Fruit fly (Drosophila melanogaster): ENCODE results near the gene mRpL21.
A peak's percentile ranks its signal among the peaks of the same experiment; 100 is the strongest.

The mRpL21 gene

DNA sequence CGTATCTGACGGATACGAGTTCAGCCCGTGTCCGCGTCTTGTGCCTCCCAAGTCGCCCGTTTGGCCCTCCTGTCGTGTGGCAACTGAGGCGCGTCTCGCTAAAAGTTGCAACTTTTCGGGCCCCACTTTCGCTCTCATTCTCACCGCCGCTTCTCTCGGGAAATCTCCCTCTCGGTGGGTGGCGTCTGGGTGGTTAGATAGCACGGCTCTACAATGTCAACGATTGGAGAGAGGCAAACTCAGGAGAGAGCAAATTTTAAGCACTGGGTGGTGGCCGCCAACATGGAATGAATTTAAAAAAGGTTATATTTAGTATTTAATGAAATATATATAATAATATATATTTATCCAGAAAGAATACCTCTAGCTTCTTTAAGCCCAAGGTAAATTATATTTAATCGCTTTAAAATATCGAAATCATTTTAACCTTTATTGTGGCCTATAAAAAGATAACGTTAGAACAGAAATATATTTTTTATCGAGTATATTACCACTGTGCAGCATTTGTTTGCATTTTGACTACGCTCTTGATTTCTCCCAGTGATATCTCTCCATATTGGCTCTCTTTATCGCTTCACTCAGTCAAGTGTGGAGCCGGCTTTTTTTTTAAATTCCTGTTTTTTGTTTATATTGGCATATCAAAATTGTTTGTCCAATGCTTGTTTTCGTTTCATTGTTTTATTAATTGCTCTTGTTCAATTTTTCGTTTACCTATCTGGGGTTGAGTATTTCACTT lies 37.7 kb upstream of the mRpL21 start, which contains the start of gene Gbs-76A (continued):
- TF ChIP-seq run (tag; optimal IDR thresholded peaks at IDR 0.05) (peak; percentile 81), CG10565 (GFP tag; optimal IDR thresholded peaks at IDR 0.05) (no peak), CG30431 (GFP tag; optimal IDR thresholded peaks at IDR 0.05) (peak; percentile 45), crc (GFP tag; optimal IDR thresholded peaks at IDR 0.05) (no peak), salm (tag; optimal IDR thresholded peaks at IDR 0.05) (peak; percentile 81), ssp (GFP tag; IDR thresholded peaks at IDR 0.05) (peak; percentile 56), CG9797 (GFP tag; optimal IDR thresholded peaks at IDR 0.05) (no peak), CG8924 (tag; optimal IDR thresholded peaks at IDR 0.05) (peak; percentile 88), pfk (GFP tag; optimal IDR thresholded peaks at IDR 0.05) (peak; percentile 28), CG8765 (GFP tag; IDR thresholded peaks at IDR 0.05) (no peak), Lhr (GFP tag; optimal IDR thresholded peaks at IDR 0.05) (peak; percentile 28), Nf-YA (GFP tag; IDR thresholded peaks at IDR 0.05) (peak; percentile 55; the same call in 1 of the 2 replicates), eve (GFP tag; optimal IDR thresholded peaks at IDR 0.05) (peak in 1 of 2 experiments; percentile 81), gro (GFP tag; optimal IDR thresholded peaks at IDR 0.05) (no peak), exex (tag; optimal IDR thresholded peaks at IDR 0.05) (peak; percentile 77), CG11085 (GFP tag; IDR thresholded peaks at IDR 0.05) (no peak), CG11695 (GFP tag; IDR thresholded peaks at IDR 0.05) (peak; percentile 77; the same call in 2 of the 3 replicates), bab2 (GFP tag; optimal IDR thresholded peaks at IDR 0.05) (no peak), CG3065 (GFP tag; optimal IDR thresholded peaks at IDR 0.05) (no peak), CG1647 (GFP tag; optimal IDR thresholded peaks at IDR 0.05) (no peak), CG11560 (tag; IDR thresholded peaks at IDR 0.05) (no peak), tup (GFP tag; optimal IDR thresholded peaks at IDR 0.05) (no peak), stc (GFP tag; IDR thresholded peaks at IDR 0.05) (peak; percentile 79), MESR4 (GFP tag; optimal IDR thresholded peaks at IDR 0.05) (no peak), CG8478 (optimal IDR thresholded peaks at IDR 0.05) (no peak), bcd (GFP tag; optimal IDR thresholded peaks at IDR 0.05) (peak; percentile 68), gce (GFP tag; IDR thresholded peaks at IDR 0.05) (peak; percentile 16; the same call in 1 of the 3 replicates), Med (GFP tag) (peak; percentile 72), amos (GFP tag; IDR thresholded peaks at IDR 0.05; ENCODE audit: partially characterized antibody) (no peak), bsh (GFP tag; optimal IDR thresholded peaks at IDR 0.05) (peak; percentile 58 to 89), tap (tag; optimal IDR thresholded peaks at IDR 0.05) (peak; percentile 75), CG30403 (GFP tag; optimal IDR thresholded peaks at IDR 0.05) (peak; percentile 51), toy (GFP tag; IDR thresholded peaks at IDR 0.05) (peak; percentile 24; the same call in 1 of the 2 replicates), peb (GFP tag; IDR thresholded peaks at IDR 0.05) (no peak), CG3995 (GFP tag; optimal IDR thresholded peaks at IDR 0.05) (no peak), CG6654 (GFP tag; optimal IDR thresholded peaks at IDR 0.05) (peak; percentile 51), CG2712 (tag; optimal IDR thresholded peaks at IDR 0.05) (peak; percentile 84), CG4424 (GFP tag; optimal IDR thresholded peaks at IDR 0.05) (peak; percentile 64), Ptx1 (GFP tag; IDR thresholded peaks at IDR 0.05) (peak; percentile 84), CG15479 (GFP tag; optimal IDR thresholded peaks at IDR 0.05) (no peak), gfzf (GFP tag; optimal IDR thresholded peaks at IDR 0.05) (no peak), MTF-1 (GFP tag; optimal IDR thresholded peaks at IDR 0.05; ENCODE audit: borderline replicate concordance) (no peak), CG4328 (GFP tag; optimal IDR thresholded peaks at IDR 0.05) (peak; percentile 85), Hmx (GFP tag; optimal IDR thresholded peaks at IDR 0.05) (no peak), CG7556 (GFP tag; optimal IDR thresholded peaks at IDR 0.05) (peak; percentile 90), zf30C (GFP tag; optimal IDR thresholded peaks at IDR 0.05) (peak; percentile 75), CG12942 (GFP tag; optimal IDR thresholded peaks at IDR 0.05) (no peak), pita (GFP tag; optimal IDR thresholded peaks at IDR 0.05) (no peak), kay (GFP tag; optimal IDR thresholded peaks at IDR 0.05) (peak; percentile 44), BEAF-32 (GFP tag; optimal IDR thresholded peaks at IDR 0.05) (no peak)
